Fruit fly (Drosophila melanogaster): ENCODE data around the gene CG13361.

The CG13361 gene

DNA sequence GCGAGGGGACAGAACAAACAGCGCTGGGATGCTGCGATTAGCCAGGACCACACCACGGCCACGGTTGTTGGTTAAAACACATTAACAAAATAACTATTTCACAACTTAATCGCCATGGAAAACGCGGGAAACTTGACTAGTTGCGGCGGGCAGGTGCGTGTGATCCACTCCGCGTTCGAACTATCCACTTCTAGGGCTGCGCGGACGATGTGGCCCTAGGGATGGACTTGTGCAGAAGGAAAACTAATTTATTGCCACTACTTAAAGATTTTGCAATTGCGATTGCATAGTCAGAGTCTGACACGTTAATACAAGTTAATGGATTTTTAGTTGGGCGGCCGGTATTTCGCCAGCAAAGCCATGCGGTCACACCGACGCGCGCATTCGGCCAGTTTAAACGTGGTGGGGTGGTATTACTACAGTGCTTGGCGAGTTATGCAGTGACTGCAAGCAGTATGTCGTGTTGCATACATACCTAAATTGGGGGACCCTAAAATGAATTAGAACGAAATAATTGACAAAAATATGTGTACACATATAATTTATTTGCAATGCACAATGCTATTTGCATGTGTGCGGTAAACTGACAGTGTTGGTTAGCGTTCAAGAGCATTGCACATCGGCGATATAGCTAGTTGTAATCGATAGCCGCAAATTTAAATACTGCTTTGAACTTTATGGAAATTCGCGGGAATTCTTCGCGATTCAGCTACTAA, 47.9 kb upstream of the CG13361 start, which contains the start of gene Rbf (continued):
- no peak for TF ChIP-seq CG9215 (GFP tag; IDR thresholded peaks at IDR 0.05)
- no peak for TF ChIP-seq CG12219 (GFP tag; optimal IDR thresholded peaks at IDR 0.05)
- TF ChIP-seq hb (GFP tag; IDR thresholded peaks at IDR 0.05; ENCODE audit: partially characterized antibody) = peak; percentile 58; the same call in 1 of the 3 replicates
- TF ChIP-seq CG6791 (GFP tag; IDR thresholded peaks at IDR 0.05; ENCODE audit: partially characterized antibody) = peak; percentile 47; the same call in 1 of the 3 replicates
- peak; percentile 31 for TF ChIP-seq CG2120 (GFP tag; optimal IDR thresholded peaks at IDR 0.05)
- no peak for TF ChIP-seq ems (GFP tag; optimal IDR thresholded peaks at IDR 0.05)
- peak; percentile 69 for TF ChIP-seq pzg (GFP tag; optimal IDR thresholded peaks at IDR 0.05)
- TF ChIP-seq CG6683 (GFP tag; optimal IDR thresholded peaks at IDR 0.05) = no peak
- no peak for TF ChIP-seq tin (GFP tag; optimal IDR thresholded peaks at IDR 0.05)
- peak; percentile 53; the same call in 1 of the 2 replicates for TF ChIP-seq bbx (GFP tag; IDR thresholded peaks at IDR 0.05; ENCODE audit: partially characterized antibody)
- peak; percentile 42 for TF ChIP-seq nmo (GFP tag; optimal IDR thresholded peaks at IDR 0.05)
- no peak for TF ChIP-seq mirr (GFP tag; optimal IDR thresholded peaks at IDR 0.05)
- TF ChIP-seq Hmr (GFP tag; optimal IDR thresholded peaks at IDR 0.05) = peak; percentile 24
- no peak for TF ChIP-seq Lhr (GFP tag; optimal IDR thresholded peaks at IDR 0.05)
- TF ChIP-seq Stat92E (GFP tag; optimal IDR thresholded peaks at IDR 0.05) = peak in 1 of 3 experiments; percentile 16
- peak; percentile 35; the same call in 1 of the 2 replicates for TF ChIP-seq hbn (GFP tag; IDR thresholded peaks at IDR 0.05; ENCODE audit: partially characterized antibody)
- TF ChIP-seq gsb-n (tag; optimal IDR thresholded peaks at IDR 0.05) = no peak
- TF ChIP-seq CG30431 (GFP tag; optimal IDR thresholded peaks at IDR 0.05) = no peak
- TF ChIP-seq sens (GFP tag) = peak; percentile 75
- no peak for TF ChIP-seq pan (optimal IDR thresholded peaks at IDR 0.05)
- TF ChIP-seq pan (GFP tag; optimal IDR thresholded peaks at IDR 0.05 in 1 of 2, IDR thresholded peaks at IDR 0.05 in 1 of 2) = no peak
- TF ChIP-seq inv (GFP tag; IDR thresholded peaks at IDR 0.05; ENCODE audit: partially characterized antibody) = peak; percentile 32
- TF ChIP-seq fd64A (GFP tag; optimal IDR thresholded peaks at IDR 0.05) = no peak
- peak; percentile 41 for TF ChIP-seq Ets97D (GFP tag; optimal IDR thresholded peaks at IDR 0.05)
- TF ChIP-seq gsb (GFP tag; IDR thresholded peaks at IDR 0.05) = no peak
- TF ChIP-seq corto (GFP tag; optimal IDR thresholded peaks at IDR 0.05) = no peak
- TF ChIP-seq amos (GFP tag; IDR thresholded peaks at IDR 0.05; ENCODE audit: partially characterized antibody) = peak; percentile 67
- peak; percentile 77 for TF ChIP-seq Myb (GFP tag; optimal IDR thresholded peaks at IDR 0.05)
- no peak for TF ChIP-seq chif (GFP tag; optimal IDR thresholded peaks at IDR 0.05)
- no peak for TF ChIP-seq CG12236 (GFP tag; optimal IDR thresholded peaks at IDR 0.05)
- TF ChIP-seq CG31388 (GFP tag; optimal IDR thresholded peaks at IDR 0.05) = no peak
- peak; percentile 85 for TF ChIP-seq gfzf (GFP tag; optimal IDR thresholded peaks at IDR 0.05)
- no peak for TF ChIP-seq CG1647 (GFP tag; optimal IDR thresholded peaks at IDR 0.05)
- peak; percentile 89 for TF ChIP-seq Dp (GFP tag; optimal IDR thresholded peaks at IDR 0.05)
- no peak for TF ChIP-seq nerfin-1 (tag; optimal IDR thresholded peaks at IDR 0.05)
- TF ChIP-seq ttk (GFP tag; IDR thresholded peaks at IDR 0.05) = no peak
- peak; percentile 19 for TF ChIP-seq phol (tag; optimal IDR thresholded peaks at IDR 0.05)
- peak; percentile 36 for TF ChIP-seq Med (GFP tag)
- TF ChIP-seq CG9727 (GFP tag; optimal IDR thresholded peaks at IDR 0.05) = peak; percentile 26
- TF ChIP-seq pnt (GFP tag; optimal IDR thresholded peaks at IDR 0.05) = no peak
- peak; percentile 93 for TF ChIP-seq E2f2 (GFP tag; IDR thresholded peaks at IDR 0.05)
- no peak for TF ChIP-seq Bteb2 (GFP tag; optimal IDR thresholded peaks at IDR 0.05)
- TF ChIP-seq CG3995 (GFP tag; optimal IDR thresholded peaks at IDR 0.05) = no peak
- peak; percentile 62 for TF ChIP-seq unc-4 (GFP tag; IDR thresholded peaks at IDR 0.05; ENCODE audit: partially characterized antibody)
- TF ChIP-seq Atf6 (GFP tag; IDR thresholded peaks at IDR 0.05) = no peak
- no peak for TF ChIP-seq CG2678 (tag; optimal IDR thresholded peaks at IDR 0.05)
- TF ChIP-seq psq (GFP tag; optimal IDR thresholded peaks at IDR 0.05) = no peak
- TF ChIP-seq knrl (GFP tag; IDR thresholded peaks at IDR 0.05; ENCODE audit: partially characterized antibody) = peak; percentile 61; the same call in 2 of the 3 replicates

Data from whole organism, embryonic.